1 fruit fly cellular context compared by ENCODE assay signal in genomic region chr3L:21053763-21054162, dm6.
TF ChIP-seq lines count a peak whose summit lies in the region.

No protein-coding gene starts in this region.

TF ChIP-seq in whole organism, embryonic, 481 proteins besides CTCF, POLR2A, EP300 and RAD21 (continued from another document and continues in another):
- TF ChIP-seq CG18619 (GFP tag; optimal IDR thresholded peaks at IDR 0.05; lab: Kevin White, UChicago): peak; percentile 52
- peak; percentile 3 for TF ChIP-seq exex (tag; optimal IDR thresholded peaks at IDR 0.05; lab: Kevin White, UChicago)
- peak; percentile 39; the same call in 1 of the 3 replicates for TF ChIP-seq CG7357 (GFP tag; IDR thresholded peaks at IDR 0.05; lab: Robert Waterston, UW)
- TF ChIP-seq CG1602 (GFP tag; optimal IDR thresholded peaks at IDR 0.05; lab: Kevin White, UChicago): peak; percentile 61
- TF ChIP-seq repo (GFP tag; optimal IDR thresholded peaks at IDR 0.05; lab: Kevin White, UChicago): peak; percentile 1
- TF ChIP-seq Trl (optimal IDR thresholded peaks at IDR 0.05; lab: Kevin White, UChicago): no peak
- TF ChIP-seq Trl (GFP tag; optimal IDR thresholded peaks at IDR 0.05; lab: Kevin White, UChicago): no peak
- peak; percentile 75 for TF ChIP-seq Fer1 (GFP tag; optimal IDR thresholded peaks at IDR 0.05; lab: Kevin White, UChicago)
- TF ChIP-seq CG10321 (GFP tag; IDR thresholded peaks at IDR 0.05; lab: Robert Waterston, UW): peak; percentile 39; the same call in 1 of the 2 replicates
- peak; percentile 25 for TF ChIP-seq CG6683 (GFP tag; optimal IDR thresholded peaks at IDR 0.05; lab: Kevin White, UChicago)
- TF ChIP-seq CG4854 (GFP tag; optimal IDR thresholded peaks at IDR 0.05; lab: Kevin White, UChicago): peak; percentile 36
- TF ChIP-seq gcm (GFP tag; optimal IDR thresholded peaks at IDR 0.05; lab: Kevin White, UChicago): peak; percentile 79
- peak; percentile 72; the same call in 2 of the 3 replicates for TF ChIP-seq CG17361 (GFP tag; IDR thresholded peaks at IDR 0.05; lab: Robert Waterston, UW)
- no peak for TF ChIP-seq CG13894 (tag; optimal IDR thresholded peaks at IDR 0.05; lab: Kevin White, UChicago)
- peak; percentile 10 to 87 for TF ChIP-seq Hr51 (GFP tag; optimal IDR thresholded peaks at IDR 0.05; lab: Kevin White, UChicago)
- peak; percentile 32; the same call in 1 of the 2 replicates for TF ChIP-seq danr (GFP tag; IDR thresholded peaks at IDR 0.05; lab: Robert Waterston, UW)
- peak in 1 of 2 experiments; percentile 61 for TF ChIP-seq Eip74EF (GFP tag; optimal IDR thresholded peaks at IDR 0.05; lab: Kevin White, UChicago)
- peak; percentile 56 for TF ChIP-seq CG2875 (GFP tag; optimal IDR thresholded peaks at IDR 0.05; lab: Kevin White, UChicago)
- peak; percentile 60 for TF ChIP-seq NfI (GFP tag; optimal IDR thresholded peaks at IDR 0.05; lab: Kevin White, UChicago)
- TF ChIP-seq HmgZ (tag; optimal IDR thresholded peaks at IDR 0.05; lab: Kevin White, UChicago): peak; percentile 39
- TF ChIP-seq CG11560 (tag; IDR thresholded peaks at IDR 0.05; lab: Robert Waterston, UW): no peak
- TF ChIP-seq E2f2 (GFP tag; IDR thresholded peaks at IDR 0.05; lab: Robert Waterston, UW): peak; percentile 53
- no peak for TF ChIP-seq CG2889 (GFP tag; IDR thresholded peaks at IDR 0.05; lab: Robert Waterston, UW)
- TF ChIP-seq H15 (GFP tag; IDR thresholded peaks at IDR 0.05; lab: Robert Waterston, UW): peak; percentile 65; the same call in 1 of the 3 replicates
- TF ChIP-seq Hmx (GFP tag; optimal IDR thresholded peaks at IDR 0.05; lab: Kevin White, UChicago): peak; percentile 23
- peak; percentile 35 for TF ChIP-seq fd3F (GFP tag; optimal IDR thresholded peaks at IDR 0.05; lab: Kevin White, UChicago)
- no peak for TF ChIP-seq CG15011 (GFP tag; optimal IDR thresholded peaks at IDR 0.05; lab: Kevin White, UChicago)
- peak; percentile 64 for TF ChIP-seq onecut (GFP tag; IDR thresholded peaks at IDR 0.05; lab: Robert Waterston, UW)
- TF ChIP-seq unpg (GFP tag; optimal IDR thresholded peaks at IDR 0.05; lab: Kevin White, UChicago): peak; percentile 85
- peak; percentile 10 for TF ChIP-seq Jarid2 (GFP tag; optimal IDR thresholded peaks at IDR 0.05; lab: Kevin White, UChicago)
- TF ChIP-seq org-1 (GFP tag; optimal IDR thresholded peaks at IDR 0.05; lab: Kevin White, UChicago): peak; percentile 79
- peak; percentile 78 for TF ChIP-seq nau (GFP tag; optimal IDR thresholded peaks at IDR 0.05; lab: Kevin White, UChicago)
- TF ChIP-seq bigmax (GFP tag; optimal IDR thresholded peaks at IDR 0.05; lab: Kevin White, UChicago): no peak
- no peak for TF ChIP-seq hkb (optimal IDR thresholded peaks at IDR 0.05; lab: Kevin White, UChicago)
- peak; percentile 89 for TF ChIP-seq hkb (GFP tag; IDR thresholded peaks at IDR 0.05; lab: Robert Waterston, UW)
- peak; percentile 56 for TF ChIP-seq CG8944 (GFP tag; optimal IDR thresholded peaks at IDR 0.05; lab: Kevin White, UChicago)
- peak; percentile 79 for TF ChIP-seq CG7839 (tag; optimal IDR thresholded peaks at IDR 0.05; lab: Kevin White, UChicago)
- peak in 1 of 2 experiments; percentile 84 for TF ChIP-seq eve (GFP tag; optimal IDR thresholded peaks at IDR 0.05; lab: Kevin White, UChicago)
- TF ChIP-seq Xbp1 (GFP tag; optimal IDR thresholded peaks at IDR 0.05; lab: Kevin White, UChicago): peak; percentile 76
- TF ChIP-seq cad (GFP tag; optimal IDR thresholded peaks at IDR 0.05; lab: Kevin White, UChicago): no peak
- no peak for TF ChIP-seq tll (GFP tag; optimal IDR thresholded peaks at IDR 0.05; lab: Kevin White, UChicago)
- peak; percentile 75 for TF ChIP-seq slbo (GFP tag; IDR thresholded peaks at IDR 0.05; lab: Robert Waterston, UW)
- TF ChIP-seq H2.0 (GFP tag; IDR thresholded peaks at IDR 0.05; lab: Robert Waterston, UW): peak; percentile 67
- TF ChIP-seq CG9932 (GFP tag; IDR thresholded peaks at IDR 0.05; lab: Robert Waterston, UW): peak; percentile 48
- peak; percentile 52 for TF ChIP-seq CG1233 (GFP tag; optimal IDR thresholded peaks at IDR 0.05; lab: Kevin White, UChicago)
- peak; percentile 15 for TF ChIP-seq dm (GFP tag; optimal IDR thresholded peaks at IDR 0.05; lab: Kevin White, UChicago)
- TF ChIP-seq grau (tag; optimal IDR thresholded peaks at IDR 0.05; lab: Kevin White, UChicago): peak; percentile 74
- TF ChIP-seq Oli (tag; optimal IDR thresholded peaks at IDR 0.05; lab: Kevin White, UChicago): peak; percentile 80
- no peak for TF ChIP-seq CG17912 (GFP tag; optimal IDR thresholded peaks at IDR 0.05; lab: Kevin White, UChicago)
- TF ChIP-seq CG9797 (GFP tag; optimal IDR thresholded peaks at IDR 0.05; lab: Kevin White, UChicago): no peak
- peak; percentile 87 for TF ChIP-seq sr (GFP tag; IDR thresholded peaks at IDR 0.05; lab: Robert Waterston, UW)
- TF ChIP-seq Asciz (GFP tag; optimal IDR thresholded peaks at IDR 0.05; lab: Kevin White, UChicago): peak; percentile 84
- TF ChIP-seq br (optimal IDR thresholded peaks at IDR 0.05; lab: Kevin White, UChicago): no peak
- peak; percentile 43 for TF ChIP-seq CG12942 (GFP tag; optimal IDR thresholded peaks at IDR 0.05; lab: Kevin White, UChicago)
- no peak for TF ChIP-seq Kr (GFP tag; optimal IDR thresholded peaks at IDR 0.05; lab: Kevin White, UChicago)
- TF ChIP-seq CG12155 (GFP tag; optimal IDR thresholded peaks at IDR 0.05; lab: Kevin White, UChicago): peak; percentile 39
- TF ChIP-seq luna (GFP tag; optimal IDR thresholded peaks at IDR 0.05; lab: Kevin White, UChicago): no peak
- no peak for TF ChIP-seq amos (GFP tag; IDR thresholded peaks at IDR 0.05; lab: Robert Waterston, UW; ENCODE audit: partially characterized antibody)
- peak; percentile 7 for TF ChIP-seq emc (GFP tag; optimal IDR thresholded peaks at IDR 0.05; lab: Kevin White, UChicago)
- peak; percentile 38; the same call in 1 of the 3 replicates for TF ChIP-seq CG11093 (GFP tag; IDR thresholded peaks at IDR 0.05; lab: Robert Waterston, UW)
- no peak for TF ChIP-seq GATAe (GFP tag; conservative IDR thresholded peaks at IDR 0.05; lab: Robert Waterston, UW)
- no peak for TF ChIP-seq Doc3 (GFP tag; IDR thresholded peaks at IDR 0.05; lab: Robert Waterston, UW; ENCODE audit: partially characterized antibody)
- TF ChIP-seq CG30431 (GFP tag; optimal IDR thresholded peaks at IDR 0.05; lab: Kevin White, UChicago): no peak
- no peak; the same call in 2 of the 3 replicates for TF ChIP-seq otp (GFP tag; IDR thresholded peaks at IDR 0.05; lab: Robert Waterston, UW)
- peak; percentile 63 for TF ChIP-seq nerfin-1 (tag; optimal IDR thresholded peaks at IDR 0.05; lab: Kevin White, UChicago)
- TF ChIP-seq MBD-R2 (GFP tag; IDR thresholded peaks at IDR 0.05; lab: Robert Waterston, UW): peak; percentile 29; the same call in 1 of the 2 replicates
- TF ChIP-seq Stat92E (GFP tag; optimal IDR thresholded peaks at IDR 0.05; lab: Kevin White, UChicago): peak in 1 of 3 experiments; percentile 53
- TF ChIP-seq grn (GFP tag; optimal IDR thresholded peaks at IDR 0.05; lab: Kevin White, UChicago): peak; percentile 54
- TF ChIP-seq CG3407 (GFP tag; optimal IDR thresholded peaks at IDR 0.05; lab: Kevin White, UChicago): peak; percentile 67
- TF ChIP-seq CG15073 (GFP tag; optimal IDR thresholded peaks at IDR 0.05; lab: Kevin White, UChicago): no peak
- TF ChIP-seq lov (optimal IDR thresholded peaks at IDR 0.05; lab: Kevin White, UChicago): no peak
- no peak for TF ChIP-seq lov (GFP tag; IDR thresholded peaks at IDR 0.05; lab: Robert Waterston, UW)
- no peak for TF ChIP-seq toy (GFP tag; IDR thresholded peaks at IDR 0.05; lab: Robert Waterston, UW)
- TF ChIP-seq CG17829 (tag; optimal IDR thresholded peaks at IDR 0.05; lab: Kevin White, UChicago): peak; percentile 74
- peak; percentile 68 for TF ChIP-seq CG14710 (tag; optimal IDR thresholded peaks at IDR 0.05; lab: Kevin White, UChicago)
- TF ChIP-seq zen2 (GFP tag; IDR thresholded peaks at IDR 0.05; lab: Robert Waterston, UW; ENCODE audit: partially characterized antibody): no peak
- TF ChIP-seq bowl (GFP tag; IDR thresholded peaks at IDR 0.05; lab: Robert Waterston, UW): no peak
- TF ChIP-seq B-H2 (GFP tag; optimal IDR thresholded peaks at IDR 0.05; lab: Kevin White, UChicago): no peak
- TF ChIP-seq sc (optimal IDR thresholded peaks at IDR 0.05; lab: Kevin White, UChicago): no peak
- peak; percentile 38 for TF ChIP-seq sc (GFP tag; optimal IDR thresholded peaks at IDR 0.05; lab: Kevin White, UChicago)
- TF ChIP-seq BtbVII (GFP tag; optimal IDR thresholded peaks at IDR 0.05; lab: Kevin White, UChicago): peak; percentile 63
- peak; percentile 66 for TF ChIP-seq CG10543 (GFP tag; optimal IDR thresholded peaks at IDR 0.05; lab: Kevin White, UChicago)
- no peak for TF ChIP-seq Doc2 (GFP tag; IDR thresholded peaks at IDR 0.05; lab: Robert Waterston, UW)
- peak; percentile 87 for TF ChIP-seq CG8388 (GFP tag; optimal IDR thresholded peaks at IDR 0.05; lab: Kevin White, UChicago)
- peak; percentile 67 for TF ChIP-seq Nf-YA (GFP tag; IDR thresholded peaks at IDR 0.05; lab: Robert Waterston, UW)
- no peak for TF ChIP-seq mirr (GFP tag; optimal IDR thresholded peaks at IDR 0.05; lab: Kevin White, UChicago)
- no peak for TF ChIP-seq corto (GFP tag; optimal IDR thresholded peaks at IDR 0.05; lab: Kevin White, UChicago)
- TF ChIP-seq ap (GFP tag; IDR thresholded peaks at IDR 0.05; lab: Robert Waterston, UW): peak; percentile 69; the same call in 1 of the 2 replicates
- TF ChIP-seq Dbx (GFP tag; IDR thresholded peaks at IDR 0.05; lab: Robert Waterston, UW): 0 out of 3 replicates have a peak, but pooled peaks have one; percentile 48
- peak; percentile 47; the same call in 1 of the 3 replicates for TF ChIP-seq Mrtf (GFP tag; IDR thresholded peaks at IDR 0.05; lab: Robert Waterston, UW)
- TF ChIP-seq Elba2 (GFP tag; optimal IDR thresholded peaks at IDR 0.05; lab: Kevin White, UChicago): no peak
- peak; percentile 63 for TF ChIP-seq CG1529 (GFP tag; optimal IDR thresholded peaks at IDR 0.05; lab: Kevin White, UChicago)
- TF ChIP-seq ab (GFP tag; optimal IDR thresholded peaks at IDR 0.05; lab: Kevin White, UChicago): no peak
- peak; percentile 63 for TF ChIP-seq CG12219 (GFP tag; optimal IDR thresholded peaks at IDR 0.05; lab: Kevin White, UChicago)
- peak; percentile 11 for TF ChIP-seq CG7745 (tag; optimal IDR thresholded peaks at IDR 0.05; lab: Kevin White, UChicago)
- peak; percentile 56 for TF ChIP-seq gro (GFP tag; optimal IDR thresholded peaks at IDR 0.05; lab: Kevin White, UChicago)
- peak; percentile 59 for TF ChIP-seq ssp (GFP tag; IDR thresholded peaks at IDR 0.05; lab: Robert Waterston, UW)
- no peak for TF ChIP-seq HLHmδ (GFP tag; optimal IDR thresholded peaks at IDR 0.05; lab: Kevin White, UChicago)
- TF ChIP-seq CG4617 (GFP tag; optimal IDR thresholded peaks at IDR 0.05; lab: Kevin White, UChicago; ENCODE audit: borderline replicate concordance): peak; percentile 0
- TF ChIP-seq dpn (GFP tag; optimal IDR thresholded peaks at IDR 0.05; lab: Kevin White, UChicago): peak; percentile 73 to 76
- TF ChIP-seq CG13424 (tag; optimal IDR thresholded peaks at IDR 0.05; lab: Kevin White, UChicago): peak; percentile 76
- peak; percentile 79; the same call in 1 of the 3 replicates for TF ChIP-seq gce (GFP tag; IDR thresholded peaks at IDR 0.05; lab: Robert Waterston, UW)
- TF ChIP-seq aop (GFP tag; IDR thresholded peaks at IDR 0.05; lab: Robert Waterston, UW): no peak
- no peak for TF ChIP-seq Optix (GFP tag; IDR thresholded peaks at IDR 0.05; lab: Robert Waterston, UW)
- TF ChIP-seq Dp (GFP tag; optimal IDR thresholded peaks at IDR 0.05; lab: Kevin White, UChicago): no peak
- peak; percentile 32 for TF ChIP-seq CG3163 (GFP tag; optimal IDR thresholded peaks at IDR 0.05; lab: Kevin White, UChicago)
- peak; percentile 49 for TF ChIP-seq Bdp1 (GFP tag; optimal IDR thresholded peaks at IDR 0.05; lab: Kevin White, UChicago)
- peak; percentile 84 for TF ChIP-seq CG11504 (tag; optimal IDR thresholded peaks at IDR 0.05; lab: Kevin White, UChicago)
- peak; percentile 67 for TF ChIP-seq B-H1 (GFP tag; IDR thresholded peaks at IDR 0.05; lab: Robert Waterston, UW)
- peak; percentile 30 for TF ChIP-seq sug (tag; optimal IDR thresholded peaks at IDR 0.05; lab: Kevin White, UChicago)
- peak; percentile 84 for TF ChIP-seq CG31441 (GFP tag; IDR thresholded peaks at IDR 0.05; lab: Robert Waterston, UW)
- TF ChIP-seq CG33213 (GFP tag; optimal IDR thresholded peaks at IDR 0.05; lab: Kevin White, UChicago): peak; percentile 44
- peak; percentile 71 for TF ChIP-seq ranshi (GFP tag; IDR thresholded peaks at IDR 0.05; lab: Robert Waterston, UW)
- no peak for TF ChIP-seq usp (GFP tag; optimal IDR thresholded peaks at IDR 0.05; lab: Kevin White, UChicago)
- TF ChIP-seq sim (GFP tag; IDR thresholded peaks at IDR 0.05; lab: Robert Waterston, UW): peak; percentile 57; the same call in 1 of the 2 replicates
- TF ChIP-seq Tbp (GFP tag; optimal IDR thresholded peaks at IDR 0.05; lab: Kevin White, UChicago): no peak
- no peak for TF ChIP-seq Dfd (GFP tag; optimal IDR thresholded peaks at IDR 0.05; lab: Kevin White, UChicago)
- peak; percentile 76 for TF ChIP-seq Hsf (GFP tag; optimal IDR thresholded peaks at IDR 0.05; lab: Kevin White, UChicago)
- peak; percentile 33; the same call in 1 of the 2 replicates for TF ChIP-seq Lim3 (GFP tag; IDR thresholded peaks at IDR 0.05; lab: Robert Waterston, UW)
- TF ChIP-seq CG31224 (GFP tag; IDR thresholded peaks at IDR 0.05; lab: Robert Waterston, UW): 0 out of 2 replicates have a peak, but pooled peaks have one; percentile 31
- TF ChIP-seq CG7963 (GFP tag; IDR thresholded peaks at IDR 0.05; lab: Robert Waterston, UW; ENCODE audit: partially characterized antibody): no peak
- TF ChIP-seq ERR (GFP tag; optimal IDR thresholded peaks at IDR 0.05; lab: Kevin White, UChicago): no peak
- TF ChIP-seq ken (GFP tag; IDR thresholded peaks at IDR 0.05; lab: Robert Waterston, UW): no peak; the same call in 2 of the 3 replicates
- peak; percentile 49 for TF ChIP-seq CG16863 (GFP tag; optimal IDR thresholded peaks at IDR 0.05; lab: Kevin White, UChicago)
- peak; percentile 50 for TF ChIP-seq Chrac-16 (GFP tag; optimal IDR thresholded peaks at IDR 0.05; lab: Kevin White, UChicago)
- TF ChIP-seq CG34224 (GFP tag; IDR thresholded peaks at IDR 0.05; lab: Robert Waterston, UW; ENCODE audit: partially characterized antibody): no peak
- TF ChIP-seq Rx (GFP tag; IDR thresholded peaks at IDR 0.05; lab: Robert Waterston, UW): peak; percentile 48
- no peak for TF ChIP-seq schlank (tag; optimal IDR thresholded peaks at IDR 0.05; lab: Kevin White, UChicago)
- no peak for TF ChIP-seq rib (GFP tag; IDR thresholded peaks at IDR 0.05; lab: Robert Waterston, UW)
- TF ChIP-seq Gsc (GFP tag; IDR thresholded peaks at IDR 0.05; lab: Robert Waterston, UW): no peak
- peak; percentile 62 for TF ChIP-seq wor (GFP tag; IDR thresholded peaks at IDR 0.05; lab: Robert Waterston, UW)
